Fruit fly (Drosophila melanogaster) whole organism, larva: ENCODE results near the gene tin.

Experiments used
- noc ChIP-seq: fragments of 200-800 bp; sonication (Bioruptor generic); optimal IDR thresholded peaks from 3 replicates; lab custom pipeline; 2019; ENCODE audit warnings: missing biosample characterization, mild to moderate bottlenecking, missing genetic modification characterization, moderate library complexity

The tin gene

dm6 chr3R:21378595-21378994 is at the start of gene tin:
Gene tin (plus strand): TSS chr3R:21378977.
- peak; percentile 81 for TF ChIP-seq noc (tag; lab: Kevin White, UChicago)

dm6 chr3R:21330542-21330941 is 48.2 kb upstream of the tin start:
- TF ChIP-seq noc (tag; lab: Kevin White, UChicago): no peak

DNA sequence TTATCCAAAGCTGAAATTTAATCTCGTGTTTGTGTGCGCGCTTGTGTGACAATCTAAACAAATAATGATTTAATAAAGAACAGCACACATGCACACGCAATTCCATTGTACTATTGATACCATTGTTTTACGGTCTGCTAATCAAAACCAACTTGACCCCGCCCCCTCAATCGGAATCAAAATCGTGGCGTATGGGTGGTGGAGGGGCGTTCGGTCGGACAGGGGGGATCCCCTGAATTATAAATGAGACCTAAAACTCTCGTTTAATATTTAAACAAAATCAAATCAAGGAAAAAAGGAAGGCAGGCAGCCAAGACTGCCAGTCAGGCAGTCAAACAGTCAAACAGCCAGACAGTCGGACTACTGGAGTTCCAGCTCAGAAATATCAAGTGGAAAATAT is 47.6 kb upstream of the tin start:
- TF ChIP-seq noc (tag; lab: Kevin White, UChicago): no peak

- TF ChIP-seq noc (tag; lab: Kevin White, UChicago): no peak
Measured at dm6 chr3R:21336797-21337244, 42.0 kb upstream of the tin start.

dm6 chr3R:21338313-21338921 is 40.4 kb upstream of the tin start:
- TF ChIP-seq noc (tag; lab: Kevin White, UChicago): no peak

DNA sequence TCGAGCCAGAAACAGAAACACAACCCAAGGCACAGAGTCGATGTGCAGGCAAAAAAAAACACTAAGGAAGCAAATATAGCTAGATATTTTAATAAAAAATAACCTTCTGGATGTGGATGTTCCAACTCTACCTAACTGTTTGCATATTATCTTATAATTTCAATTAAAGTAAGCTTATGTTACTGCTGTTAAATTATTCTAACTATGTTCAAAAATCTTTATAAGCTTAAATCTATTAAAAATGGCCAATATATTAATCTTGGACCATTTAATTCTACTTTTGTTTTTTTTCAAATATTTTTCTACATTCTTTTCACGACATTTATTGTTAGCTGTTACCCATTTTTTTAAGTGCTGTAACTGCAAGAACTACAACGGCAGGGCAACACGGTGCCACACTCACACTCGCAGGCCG is 39.8 kb upstream of the tin start:
- no peak for TF ChIP-seq noc (tag; lab: Kevin White, UChicago)

dm6 chr3R:21339448-21340268 is 39.1 kb upstream of the tin start:
- TF ChIP-seq noc (tag; lab: Kevin White, UChicago): no peak

- no peak for TF ChIP-seq noc (tag; lab: Kevin White, UChicago)
Measured at dm6 chr3R:21343229-21343628, 35.5 kb upstream of the tin start.

- no peak for TF ChIP-seq noc (tag; lab: Kevin White, UChicago)
Measured at dm6 chr3R:21345011-21345410, 33.8 kb upstream of the tin start.

- TF ChIP-seq noc (tag; lab: Kevin White, UChicago): no peak
Measured at dm6 chr3R:21347023-21347814, 31.6 kb upstream of the tin start.

DNA sequence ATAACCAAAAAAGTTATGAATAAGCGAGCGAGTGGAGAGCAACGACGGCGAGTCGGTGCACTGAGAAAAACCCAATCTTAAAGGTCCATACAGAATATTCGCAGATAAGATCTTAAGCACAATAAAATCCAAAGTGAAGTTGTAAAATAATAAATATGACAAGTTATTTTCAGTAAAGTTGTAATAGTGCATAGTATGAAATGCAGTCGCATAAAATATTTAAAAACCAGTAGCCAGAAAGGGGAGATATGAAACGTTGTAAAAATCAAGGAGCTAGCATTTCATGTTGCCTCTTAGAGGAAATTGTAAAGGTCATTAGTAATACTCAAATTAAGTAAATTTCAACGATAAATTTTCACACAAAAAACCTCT is 31.0 kb upstream of the tin start:
- TF ChIP-seq noc (tag; lab: Kevin White, UChicago): no peak

- no peak for TF ChIP-seq noc (tag; lab: Kevin White, UChicago)
Measured at dm6 chr3R:21348367-21349038, 30.3 kb upstream of the tin start.

DNA sequence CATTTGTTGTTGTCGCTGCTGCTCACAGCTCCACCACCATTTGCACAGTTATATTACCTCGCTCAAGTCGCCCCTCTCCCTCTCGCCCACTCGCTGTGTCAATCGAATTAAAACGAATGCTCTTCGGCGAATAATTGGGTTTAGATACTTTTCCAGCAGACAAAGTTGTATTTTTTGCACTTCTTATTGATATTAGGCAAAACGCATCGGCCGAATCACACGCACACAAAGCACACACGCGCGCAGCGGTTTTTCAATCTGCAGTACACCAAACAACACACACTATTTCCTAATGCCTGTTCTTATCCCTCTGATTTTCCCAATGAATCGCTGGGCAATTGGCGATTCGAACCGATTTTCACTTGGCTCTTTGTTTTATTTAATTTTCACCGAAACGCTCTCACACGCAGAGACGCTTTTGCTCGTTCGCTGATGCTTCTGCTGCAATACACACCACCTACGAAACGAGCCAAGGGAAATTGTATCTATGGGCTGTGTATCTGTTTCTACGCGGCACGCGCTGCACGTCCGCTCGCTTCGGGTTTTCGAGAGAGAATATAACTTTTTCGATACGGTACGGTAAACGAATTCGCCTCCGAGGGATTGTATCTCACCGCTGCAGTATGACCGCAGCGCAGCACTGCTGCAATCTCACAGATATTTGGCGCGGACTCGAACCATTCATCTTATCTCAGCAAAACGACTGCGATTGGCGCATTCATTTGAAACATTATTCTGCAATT is 29.6 kb upstream of the tin start, which contains the start of gene aus:
aus (minus strand) TSS at position 563 of the 743 bp plus-strand sequence.
- TF ChIP-seq noc (tag; lab: Kevin White, UChicago): peak; percentile 13

- TF ChIP-seq noc (tag; lab: Kevin White, UChicago): no peak
Measured at dm6 chr3R:21349870-21350314, 28.9 kb upstream of the tin start.
